Worm (Caenorhabditis elegans): ENCODE measurements around the gene math-8.

DNA sequence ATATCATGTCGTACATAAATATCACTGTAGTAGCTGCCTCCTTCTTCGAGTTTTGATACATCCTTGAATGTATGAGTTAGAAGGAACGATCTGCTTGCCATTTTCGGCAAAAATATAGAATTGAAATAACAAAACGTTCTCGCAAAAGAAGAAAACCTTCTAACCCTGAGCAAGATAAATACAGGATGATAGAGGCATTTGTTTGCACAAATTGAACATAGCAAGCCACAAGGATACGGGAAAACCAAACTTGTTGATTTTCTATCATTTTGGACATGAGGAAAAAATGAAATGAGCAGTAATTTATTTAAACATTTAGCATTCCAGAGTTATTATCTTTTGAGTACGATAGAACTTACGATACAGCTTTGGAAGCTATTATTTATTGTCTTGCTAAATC lies at the start of gene math-8:
- TF ChIP-seq ceh-82 (tag; optimal IDR thresholded peaks at IDR 0.05) (no peak), aly-2 (tag; optimal IDR thresholded peaks at IDR 0.05) (no peak), unc-62 (GFP tag; optimal IDR thresholded peaks at IDR 0.05) (no peak), lin-15B (tag; optimal IDR thresholded peaks at IDR 0.05) (no peak), swsn-7 (tag; optimal IDR thresholded peaks at IDR 0.05) (no peak), unc-130 (tag; optimal IDR thresholded peaks at IDR 0.05) (no peak), nhr-237 (tag; optimal IDR thresholded peaks at IDR 0.05) (no peak)

Measured in whole organism, L1 larva.